Worm (Caenorhabditis elegans) whole organism, L4/young adult: ENCODE results near the gene F58E6.11.
A peak's percentile ranks its signal among the peaks of the same experiment; 100 is the strongest.

ENCODE experiments used
- W03F9.2 ChIP-seq: fragments of 150-350 bp; optimal IDR thresholded peaks from 2 replicates; lab custom pipeline; 2014; ENCODE audit warnings: missing biosample characterization, missing genetic modification characterization
- dao-5 ChIP-seq: sonication (generic microtip); optimal IDR thresholded peaks from 2 replicates; lab custom pipeline; 2016; ENCODE audit warnings: missing genotype, missing genetic modification characterization, moderate library complexity, missing compliant biosample characterization
- him-1 ChIP-seq: sonication (generic microtip); optimal IDR thresholded peaks from 2 replicates; lab custom pipeline; 2016; ENCODE audit warnings: missing genotype, missing genetic modification reagents, missing genetic modification characterization, missing compliant biosample characterization

The F58E6.11 gene

DNA sequence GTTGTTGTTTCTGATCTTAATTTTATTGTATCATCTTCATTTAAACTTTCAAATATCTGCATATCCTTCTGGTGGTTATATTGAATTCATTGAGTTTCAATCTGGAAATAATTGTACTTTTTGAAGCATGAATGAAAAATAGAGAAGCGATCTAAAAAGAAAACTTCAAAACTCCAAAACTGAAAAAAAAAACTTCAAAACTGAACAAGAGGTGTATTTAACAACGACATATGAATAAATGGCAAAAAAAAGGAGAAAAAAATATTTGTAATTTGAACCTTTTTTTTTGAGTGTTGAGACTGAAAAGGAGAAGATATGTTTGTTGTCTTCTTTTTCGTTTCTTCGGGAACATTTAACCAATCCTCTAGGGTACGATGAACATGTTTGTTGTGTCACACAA, at the start of gene F58E6.11:
Gene F58E6.11 (minus strand): TSS at position 101 of the 400 bp plus-strand sequence.
- TF ChIP-seq him-1 (tag; lab: Kevin White, UChicago) (no peak), dao-5 (no peak), W03F9.2 (tag; lab: Kevin White, UChicago) (no peak)

DNA sequence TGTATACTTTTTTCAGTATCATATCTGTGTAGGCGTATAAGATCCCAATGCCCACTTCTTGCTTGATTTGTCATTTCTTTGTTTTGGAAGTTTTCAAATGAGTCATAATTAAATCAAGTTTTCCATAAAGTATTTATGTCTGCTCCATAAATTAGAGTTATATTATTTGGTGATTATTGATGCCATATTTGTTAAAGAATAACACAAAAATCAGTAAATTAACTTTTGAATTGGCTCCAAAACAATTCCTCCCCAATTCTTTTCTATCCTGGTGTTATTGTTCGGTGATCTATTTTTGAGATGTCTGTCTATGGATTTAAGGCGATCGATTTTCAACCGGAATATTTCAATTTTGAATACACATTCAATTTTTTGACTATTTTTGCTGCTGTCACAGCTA, 47.4 kb upstream of the F58E6.11 start, which contains the start of gene sru-37:
Gene sru-37 (plus strand): TSS at position 301 of the 400 bp plus-strand sequence.
- no peak for TF ChIP-seq W03F9.2 (tag; lab: Kevin White, UChicago)
- no peak for TF ChIP-seq him-1 (tag; lab: Kevin White, UChicago)

DNA sequence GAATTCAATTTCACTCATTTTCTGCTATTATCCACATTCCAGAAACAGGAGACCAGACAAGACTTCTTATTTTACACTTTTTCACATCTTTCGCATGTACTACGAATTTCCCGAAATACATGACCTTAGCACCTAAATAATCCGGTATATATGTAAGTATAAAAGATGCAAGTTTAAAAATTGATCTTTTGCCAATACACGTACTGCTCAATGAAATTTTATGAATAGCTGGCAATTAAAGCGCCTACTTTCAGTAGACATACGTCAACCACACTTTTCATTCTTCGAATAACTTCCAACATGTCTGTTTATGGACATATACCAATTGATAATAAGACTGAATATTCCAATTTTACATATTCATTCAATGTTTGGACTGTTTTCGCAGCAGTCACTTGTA, 45.4 kb upstream of the F58E6.11 start, which contains the start of gene sru-39:
Gene sru-39 (plus strand): TSS at position 301 of the 400 bp plus-strand sequence.
- TF ChIP-seq W03F9.2 (tag; lab: Kevin White, UChicago) (no peak), dao-5 (no peak), him-1 (tag; lab: Kevin White, UChicago) (no peak)

ce11 chrV:9801965-9802364, 44.2 kb upstream of the F58E6.11 start, which contains the start of gene F46B6.10:
TSS of gene F46B6.10 (minus strand) at chrV:9802065.
- TF ChIP-seq dao-5 (no peak), him-1 (tag; lab: Kevin White, UChicago) (no peak), W03F9.2 (tag; lab: Kevin White, UChicago) (no peak)

ce11 chrV:9799076-9799475, 41.3 kb upstream of the F58E6.11 start, which contains the start of gene F46B6.13:
TSS of gene F46B6.13 (minus strand) at chrV:9799176.
- TF ChIP-seq dao-5 (no peak), W03F9.2 (tag; lab: Kevin White, UChicago) (no peak), him-1 (tag; lab: Kevin White, UChicago) (no peak)

- TF ChIP-seq W03F9.2 (tag; lab: Kevin White, UChicago) (no peak), dao-5 (no peak), him-1 (tag; lab: Kevin White, UChicago) (no peak)
Observed at ce11 chrV:9798212-9798611, 40.4 kb upstream of the F58E6.11 start.

DNA sequence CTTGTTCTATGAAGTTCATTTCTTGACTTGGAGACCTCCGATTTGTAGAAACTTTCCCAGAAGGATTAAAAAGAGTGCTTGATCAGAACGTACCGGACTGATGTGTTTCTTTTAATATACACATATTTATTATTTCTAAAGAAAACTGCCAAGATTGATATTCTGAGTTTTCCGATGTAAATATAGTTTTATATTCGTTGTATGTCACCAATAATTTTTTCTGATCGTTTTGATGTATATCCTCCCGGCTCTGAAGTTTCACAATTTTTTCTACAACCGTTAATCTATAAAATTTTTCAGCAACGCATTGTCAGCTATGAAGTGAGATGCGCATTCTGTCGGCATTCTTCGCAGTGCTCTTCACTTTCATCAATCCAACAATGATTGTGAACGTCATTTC, 38.8 kb upstream of the F58E6.11 start, which contains the start of gene F46B6.9:
Gene F46B6.9 (plus strand): TSS at position 301 of the 400 bp plus-strand sequence.
- TF ChIP-seq dao-5 (no peak), him-1 (tag; lab: Kevin White, UChicago) (no peak), W03F9.2 (tag; lab: Kevin White, UChicago) (no peak)

- no peak for TF ChIP-seq W03F9.2 (tag; lab: Kevin White, UChicago)
- no peak for TF ChIP-seq him-1 (tag; lab: Kevin White, UChicago)
- TF ChIP-seq dao-5: no peak
Observed at ce11 chrV:9796002-9796401, 38.2 kb upstream of the F58E6.11 start.

DNA sequence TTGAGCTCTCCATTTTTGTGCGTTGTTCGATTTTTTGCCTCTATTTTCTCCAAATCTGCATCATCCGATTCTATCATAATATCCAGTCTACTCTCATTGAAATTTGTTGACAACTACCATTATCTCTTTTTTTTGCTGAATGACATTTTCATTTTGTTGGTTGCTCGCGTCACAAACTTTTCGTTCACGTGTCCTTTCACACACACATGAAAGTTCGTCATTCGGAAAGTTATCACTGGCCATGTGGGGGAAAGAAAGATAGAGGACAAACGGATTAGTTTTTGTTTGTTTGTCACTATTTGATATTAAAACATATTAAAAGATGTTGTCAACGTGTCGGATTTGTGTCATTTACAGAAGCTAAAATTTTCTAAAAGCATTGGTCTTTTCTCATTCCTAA, 37.2 kb upstream of the F58E6.11 start:
- TF ChIP-seq him-1 (tag; lab: Kevin White, UChicago): no peak
- TF ChIP-seq W03F9.2 (tag; lab: Kevin White, UChicago): no peak
- no peak for TF ChIP-seq dao-5

ce11 chrV:9791332-9791731, 33.5 kb upstream of the F58E6.11 start, which contains the start of gene lipl-2:
TSS of gene lipl-2 (plus strand) at chrV:9791567.
- no peak for TF ChIP-seq dao-5
- TF ChIP-seq him-1 (tag; lab: Kevin White, UChicago): no peak
- TF ChIP-seq W03F9.2 (tag; lab: Kevin White, UChicago): no peak

- TF ChIP-seq dao-5 (no peak), him-1 (tag; lab: Kevin White, UChicago) (peak; percentile 68), W03F9.2 (tag; lab: Kevin White, UChicago) (peak; percentile 96)
Observed at ce11 chrV:9789657-9790261, 32.0 kb upstream of the F58E6.11 start, which contains the start of gene ztf-7. TSS of gene ztf-7 (minus strand) at chrV:9789707.

DNA sequence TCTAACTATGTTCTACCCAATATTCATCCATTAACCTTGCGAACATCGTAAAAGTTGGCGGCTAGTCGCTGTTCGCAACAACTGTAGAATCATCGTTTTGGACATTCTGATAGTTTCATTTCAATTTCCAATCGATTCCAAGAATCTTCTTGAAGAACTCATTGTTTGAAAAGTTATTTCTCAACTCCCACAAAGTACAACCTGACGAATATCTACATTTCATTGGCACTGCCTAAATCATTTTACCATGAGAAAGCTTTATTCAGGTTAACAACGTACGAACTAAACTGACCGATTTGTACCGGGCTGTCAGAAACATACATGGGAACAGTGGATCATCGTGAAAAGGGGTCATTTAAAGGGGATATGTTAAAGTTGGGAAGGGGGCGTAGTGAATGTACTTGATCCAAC, 28.9 kb upstream of the F58E6.11 start, which contains the start of gene F46B6.6:
Gene F46B6.6 (minus strand): TSS at position 148 of the 411 bp plus-strand sequence.
- TF ChIP-seq him-1 (tag; lab: Kevin White, UChicago) (no peak), dao-5 (no peak), W03F9.2 (tag; lab: Kevin White, UChicago) (no peak)

DNA sequence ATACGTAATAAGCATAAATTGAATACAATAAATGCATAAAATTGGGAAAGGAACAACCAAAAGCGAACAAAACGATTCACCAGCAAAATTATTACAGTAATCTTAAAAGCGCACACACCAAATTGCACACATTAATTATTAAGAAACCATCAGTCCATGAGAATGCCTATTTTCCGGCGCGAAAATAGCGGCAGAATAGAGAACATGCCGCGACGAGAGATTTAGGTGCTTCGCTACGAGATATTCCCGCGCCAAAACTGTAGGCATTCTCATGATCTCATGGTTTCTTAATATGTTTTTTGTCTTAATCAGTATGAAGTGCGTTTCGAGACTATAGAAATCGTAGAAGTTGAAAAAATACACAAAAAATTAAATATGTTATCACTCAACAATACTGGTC, 26.4 kb upstream of the F58E6.11 start:
- TF ChIP-seq him-1 (tag; lab: Kevin White, UChicago) (no peak), dao-5 (no peak), W03F9.2 (tag; lab: Kevin White, UChicago) (no peak)

ce11 chrV:9782969-9783368, 25.2 kb upstream of the F58E6.11 start, which contains the start of gene F46B6.5:
TSS of gene F46B6.5 (minus strand) at chrV:9783069.
- TF ChIP-seq W03F9.2 (tag; lab: Kevin White, UChicago) (no peak), dao-5 (no peak), him-1 (tag; lab: Kevin White, UChicago) (no peak)
